Worm (Caenorhabditis elegans) whole organism, early embryonic: ENCODE measurements around the gene cdo-1.

Experiments
- ama-1 ChIP-seq: fragments of 150-350 bp; optimal IDR thresholded peaks from 2 replicates; lab custom pipeline; 2014
- ceh-36 ChIP-seq: sonication (generic microtip); optimal IDR thresholded peaks from 2 replicates; lab custom pipeline; 2016; ENCODE audit warnings: missing genetic modification characterization, inconsistent platforms, missing compliant biosample characterization
- hmbx-1 ChIP-seq: sonication (generic microtip); optimal IDR thresholded peaks from 2 replicates; lab custom pipeline; 2016; ENCODE audit warnings: mild to moderate bottlenecking, missing genetic modification characterization, missing compliant biosample characterization
- pes-1 ChIP-seq: fragments of 200-800 bp; sonication (Bioruptor generic); IDR thresholded peaks from 2 replicates; pipeline ENCODE4 v1.3.6; 2022; ENCODE audit warnings: missing genetic modification reagents, missing genetic modification characterization, missing compliant biosample characterization
- tbx-37 ChIP-seq: fragments of 200-800 bp; sonication (Bioruptor generic); conservative IDR thresholded peaks from 2 replicates; pipeline ENCODE4 v1.3.6; 2022; ENCODE audit warnings: missing genetic modification reagents, missing genetic modification characterization, missing compliant biosample characterization

DNA sequence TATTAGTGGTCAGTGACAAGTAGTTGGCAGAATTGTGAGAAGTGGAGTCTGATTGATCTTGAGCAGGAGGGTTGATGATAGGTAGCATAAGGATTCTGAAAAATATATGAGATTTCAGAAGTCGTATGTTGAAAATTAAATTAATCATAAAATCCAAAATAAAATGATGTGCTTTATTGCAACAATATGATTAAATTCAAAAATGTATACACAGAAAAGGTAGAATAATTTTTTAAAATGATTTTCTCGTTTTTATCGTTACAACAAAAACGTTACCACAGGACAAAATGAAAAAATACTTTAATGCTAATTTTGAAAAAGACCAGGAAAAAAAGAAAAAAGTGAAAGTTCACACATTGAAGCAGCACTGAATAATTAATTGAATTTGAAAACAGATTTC, 39.1 kb upstream of the cdo-1 start, which contains the start of gene ZC13.10:
- TF ChIP-seq ama-1 (lab: Kevin White, UChicago) (no peak), tbx-37 (GFP tag; lab: Robert Waterston, UW) (no peak), hmbx-1 (no peak), pes-1 (GFP tag; lab: Robert Waterston, UW) (no peak), ceh-36 (tag; lab: Kevin White, UChicago) (no peak)
